Fruit fly (Drosophila melanogaster) whole organism, embryonic: ENCODE data around the gene Dred.

Source experiments
- Ada2b ChIP-seq: fragments of 200-800 bp; sonication (Bioruptor generic); IDR thresholded peaks from 2 replicates; pipeline ENCODE4 v1.3.6; 2022; ENCODE audit warnings: missing biosample characterization, missing genetic modification characterization
- CG13296 ChIP-seq: fragments of 200-800 bp; sonication (Bioruptor generic); optimal IDR thresholded peaks from 3 replicates; lab custom pipeline; 2018; ENCODE audit warnings: missing biosample characterization, mild to moderate bottlenecking, missing genetic modification characterization
- Fer1 ChIP-seq: fragments of 200-800 bp; sonication (Bioruptor generic); optimal IDR thresholded peaks from 2 replicates; lab custom pipeline; 2017; ENCODE audit warnings: missing biosample characterization, mild to moderate bottlenecking, missing genetic modification characterization

DNA sequence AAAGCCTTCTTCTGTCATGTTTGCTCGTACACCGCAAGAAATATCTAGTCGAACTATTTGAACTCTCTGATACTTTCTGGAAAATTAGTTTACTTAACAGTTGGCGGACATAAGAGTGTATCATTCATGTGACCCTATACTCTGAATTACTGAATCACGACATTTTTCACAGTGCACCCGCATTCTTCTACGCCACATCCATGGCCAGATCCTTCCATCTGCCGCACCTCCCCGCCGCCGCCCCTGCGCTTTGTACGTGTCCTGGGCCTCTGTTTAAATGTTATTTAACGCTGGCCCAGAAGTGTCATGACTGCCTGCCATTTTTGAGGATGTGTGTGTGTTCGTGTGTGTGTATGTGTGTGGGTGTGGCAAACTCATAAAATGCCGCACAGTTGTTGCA lies 31.3 kb downstream of the Dred start:
- no peak for TF ChIP-seq Fer1 (GFP tag; lab: Kevin White, UChicago)
- no peak for TF ChIP-seq CG13296 (GFP tag; lab: Kevin White, UChicago)
- no peak for TF ChIP-seq Ada2b (GFP tag; lab: Robert Waterston, UW)
